Fruit fly (Drosophila melanogaster): ENCODE results near the gene CG1677.

Gene CG1677

DNA sequence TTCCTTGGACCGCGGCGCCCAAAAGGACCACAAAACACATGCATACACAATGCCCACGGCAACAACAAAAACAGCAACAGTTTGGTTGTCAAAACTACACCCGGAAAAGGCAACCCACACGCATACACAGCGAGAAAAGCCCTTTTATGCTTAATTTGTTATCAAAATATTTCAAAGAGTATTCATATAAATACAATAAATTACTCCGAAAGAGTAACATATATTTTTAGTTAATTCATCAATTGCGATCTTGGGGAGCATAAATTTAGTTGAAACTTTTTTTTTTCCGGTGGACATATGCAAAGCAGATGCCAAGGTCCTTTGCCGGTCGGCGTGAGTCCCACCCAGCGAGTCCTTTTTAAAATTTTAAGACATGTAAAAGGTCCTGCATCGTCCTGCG is 150.4 kb downstream of the CG1677 start (continued):
- no peak for TF ChIP-seq CG8089 (GFP tag; optimal IDR thresholded peaks at IDR 0.05)
- TF ChIP-seq CG9727 (GFP tag; optimal IDR thresholded peaks at IDR 0.05): peak; percentile 18
- TF ChIP-seq kay (GFP tag; optimal IDR thresholded peaks at IDR 0.05): no peak
- TF ChIP-seq Hr51 (GFP tag; optimal IDR thresholded peaks at IDR 0.05): peak in 1 of 2 experiments; percentile 7
- no peak for TF ChIP-seq CG8359 (GFP tag; optimal IDR thresholded peaks at IDR 0.05; ENCODE audit: borderline replicate concordance)
- TF ChIP-seq TFAM (GFP tag; optimal IDR thresholded peaks at IDR 0.05): no peak
- TF ChIP-seq CG10979 (tag; optimal IDR thresholded peaks at IDR 0.05): peak; percentile 10
- no peak for TF ChIP-seq pan (optimal IDR thresholded peaks at IDR 0.05)
- TF ChIP-seq pan (GFP tag; optimal IDR thresholded peaks at IDR 0.05 in 1 of 2, IDR thresholded peaks at IDR 0.05 in 1 of 2): no peak
- no peak for TF ChIP-seq CG9876 (GFP tag; optimal IDR thresholded peaks at IDR 0.05)
- TF ChIP-seq nmo (GFP tag; optimal IDR thresholded peaks at IDR 0.05): peak; percentile 26
- 0 out of 3 replicates have a peak, but pooled peaks have one; percentile 24 for TF ChIP-seq dysf (GFP tag; IDR thresholded peaks at IDR 0.05)
- no peak for TF ChIP-seq CG1529 (GFP tag; optimal IDR thresholded peaks at IDR 0.05)
- TF ChIP-seq CG2678 (tag; optimal IDR thresholded peaks at IDR 0.05): peak; percentile 46
- TF ChIP-seq CG13123 (GFP tag; optimal IDR thresholded peaks at IDR 0.05): no peak
- peak; percentile 21 for TF ChIP-seq Hmr (GFP tag; optimal IDR thresholded peaks at IDR 0.05)
- peak; percentile 36 for TF ChIP-seq CG2120 (GFP tag; optimal IDR thresholded peaks at IDR 0.05)
- no peak for TF ChIP-seq CG12236 (GFP tag; optimal IDR thresholded peaks at IDR 0.05)
- no peak for TF ChIP-seq CG4328 (GFP tag; optimal IDR thresholded peaks at IDR 0.05)
- peak; percentile 41; the same call in 2 of the 3 replicates for TF ChIP-seq row (GFP tag; IDR thresholded peaks at IDR 0.05)
- no peak for TF ChIP-seq Dbx (GFP tag; IDR thresholded peaks at IDR 0.05)
- TF ChIP-seq cato (GFP tag; optimal IDR thresholded peaks at IDR 0.05; ENCODE audit: borderline replicate concordance): no peak
- no peak for TF ChIP-seq CG30403 (GFP tag; optimal IDR thresholded peaks at IDR 0.05)
- TF ChIP-seq Dll (GFP tag; IDR thresholded peaks at IDR 0.05; ENCODE audit: partially characterized antibody): no peak
- TF ChIP-seq odd (GFP tag; optimal IDR thresholded peaks at IDR 0.05): no peak
- no peak for TF ChIP-seq CG3281 (GFP tag; optimal IDR thresholded peaks at IDR 0.05)
- no peak for TF ChIP-seq lov (optimal IDR thresholded peaks at IDR 0.05)
- TF ChIP-seq lov (GFP tag; IDR thresholded peaks at IDR 0.05): 0 out of 3 replicates have a peak, but pooled peaks have one; percentile 13
- TF ChIP-seq prd (optimal IDR thresholded peaks at IDR 0.05): no peak
- TF ChIP-seq prd (GFP tag; IDR thresholded peaks at IDR 0.05): peak; percentile 61; the same call in 2 of the 3 replicates
- TF ChIP-seq lmd (GFP tag; IDR thresholded peaks at IDR 0.05): peak; percentile 23; the same call in 1 of the 2 replicates
- TF ChIP-seq lab (GFP tag; optimal IDR thresholded peaks at IDR 0.05): peak; percentile 38
- no peak for TF ChIP-seq Side (GFP tag; optimal IDR thresholded peaks at IDR 0.05)
- no peak for TF ChIP-seq CG6683 (GFP tag; optimal IDR thresholded peaks at IDR 0.05)
- no peak for TF ChIP-seq GATAe (GFP tag; conservative IDR thresholded peaks at IDR 0.05)
- no peak for TF ChIP-seq crc (GFP tag; optimal IDR thresholded peaks at IDR 0.05)
- no peak for TF ChIP-seq Oli (tag; optimal IDR thresholded peaks at IDR 0.05)
- no peak for TF ChIP-seq slou (GFP tag; optimal IDR thresholded peaks at IDR 0.05)
- TF ChIP-seq dmrt99B (tag; optimal IDR thresholded peaks at IDR 0.05): peak; percentile 33
- TF ChIP-seq Bdp1 (GFP tag; optimal IDR thresholded peaks at IDR 0.05): no peak
- TF ChIP-seq trem (tag; optimal IDR thresholded peaks at IDR 0.05): no peak
- no peak for TF ChIP-seq tio (GFP tag; optimal IDR thresholded peaks at IDR 0.05)
- TF ChIP-seq CG17359 (tag; optimal IDR thresholded peaks at IDR 0.05): peak; percentile 5
- peak; percentile 38 for TF ChIP-seq Fer1 (GFP tag; optimal IDR thresholded peaks at IDR 0.05)
- no peak for TF ChIP-seq z (GFP tag; IDR thresholded peaks at IDR 0.05)
- TF ChIP-seq CG12071 (GFP tag; optimal IDR thresholded peaks at IDR 0.05): no peak
- no peak for TF ChIP-seq CG15073 (GFP tag; optimal IDR thresholded peaks at IDR 0.05)
- no peak for TF ChIP-seq CG1832 (GFP tag; optimal IDR thresholded peaks at IDR 0.05)
- peak; percentile 42 for TF ChIP-seq vvl (GFP tag; IDR thresholded peaks at IDR 0.05)
- peak in 1 of 2 experiments; percentile 11 for TF ChIP-seq bsh (GFP tag; optimal IDR thresholded peaks at IDR 0.05)
- no peak for TF ChIP-seq eve (GFP tag; optimal IDR thresholded peaks at IDR 0.05)

Measured in whole organism, embryonic.